Worm (Caenorhabditis elegans): ENCODE results near the gene K12B6.9.

Gene K12B6.9

DNA sequence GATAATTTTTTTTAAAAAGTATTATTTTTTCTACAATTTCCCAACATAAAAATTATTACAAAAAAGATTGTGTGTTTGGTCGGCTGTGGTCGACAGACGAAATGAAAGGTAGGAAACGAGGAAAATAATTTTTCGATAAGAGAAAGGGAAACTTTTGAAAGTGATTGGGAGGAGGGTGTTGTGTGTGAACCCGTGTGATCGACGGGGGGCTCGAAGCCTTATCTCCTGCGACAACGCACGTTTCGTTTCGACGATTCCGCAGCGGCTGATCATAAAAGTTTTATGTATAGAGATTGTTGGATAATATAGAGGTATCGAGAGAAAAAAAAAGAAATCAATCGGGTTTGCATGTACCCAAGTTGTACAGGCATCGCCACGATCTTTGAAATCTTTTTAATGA is 49.2 kb downstream of the K12B6.9 start:
- TF ChIP-seq jun-1 (tag; optimal IDR thresholded peaks at IDR 0.05) (peak; percentile 50), mml-1 (tag; optimal IDR thresholded peaks at IDR 0.05) (no peak), elt-1 (tag; optimal IDR thresholded peaks at IDR 0.05) (no peak), nhr-43 (tag; optimal IDR thresholded peaks at IDR 0.05; ENCODE audit: poor library complexity, severe bottlenecking) (peak; percentile 70), nhr-12 (tag; optimal IDR thresholded peaks at IDR 0.05) (no peak), elt-2 (tag; optimal IDR thresholded peaks at IDR 0.05) (peak; percentile 91), nhr-23 (tag; optimal IDR thresholded peaks at IDR 0.05) (no peak), fkh-2 (tag; optimal IDR thresholded peaks at IDR 0.05) (no peak), ceh-82 (tag; optimal IDR thresholded peaks at IDR 0.05) (no peak), fkh-10 (GFP tag; optimal IDR thresholded peaks at IDR 0.05) (no peak), zag-1 (tag; optimal IDR thresholded peaks at IDR 0.05) (no peak), elt-3 (tag; optimal IDR thresholded peaks at IDR 0.05) (peak in 1 of 3 experiments; percentile 47), pqm-1 (tag; optimal IDR thresholded peaks at IDR 0.05) (peak; percentile 75), nfya-1 (tag; optimal IDR thresholded peaks at IDR 0.05; ENCODE audit: insufficient read depth) (peak; percentile 25), nhr-67 (tag; optimal IDR thresholded peaks at IDR 0.05) (no peak)

Data from whole organism, L3 larva.